Fruit fly (Drosophila melanogaster) S2 (cell line): ENCODE measurements around the gene tth.

ENCODE experiments used
- CG8478 ChIP-seq: fragments of >200 bp; optimal IDR thresholded peaks from 2 replicates; lab custom pipeline; 2018
- CTCF ChIP-seq, 2 experiments: fragments of >200 bp; optimal IDR thresholded peaks; 2 replicates each; lab custom pipeline; 2018

DNA sequence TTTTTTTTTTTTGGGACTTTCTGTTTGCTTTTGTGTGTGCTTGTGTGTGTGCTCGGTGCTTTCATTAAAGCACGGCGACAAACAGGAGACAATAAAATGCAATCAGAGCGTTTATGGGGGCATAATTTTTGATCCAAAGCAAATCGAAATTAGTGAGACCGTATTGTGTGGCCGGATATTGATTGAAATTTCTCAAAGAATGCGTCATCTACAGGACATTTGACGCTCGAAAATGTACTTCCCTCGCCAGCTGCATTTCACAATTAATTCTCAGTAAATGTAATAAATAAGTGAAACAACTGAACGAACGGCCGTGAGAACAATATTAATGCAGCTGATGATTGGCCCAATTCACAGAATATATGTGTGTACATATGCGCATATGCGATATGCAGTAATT lies 13.0 kb upstream of the tth start:
- TF ChIP-seq CG8478 (lab: Kevin White, UChicago) (no peak), CTCF (optimal IDR thresholded peaks at IDR 0.05; lab: Kevin White, UChicago) (no peak)
